Worm (Caenorhabditis elegans) whole organism, L2 larva: ENCODE measurements around the gene F53H1.4.

Source experiments
- F13H6.1 ChIP-seq: sonication (generic microtip); optimal IDR thresholded peaks from 2 replicates; lab custom pipeline; 2016; ENCODE audit warnings: missing genetic modification characterization, missing compliant biosample characterization
- aly-2 ChIP-seq: fragments of 150-350 bp; optimal IDR thresholded peaks from 2 replicates; lab custom pipeline; 2014; ENCODE audit warnings: missing biosample characterization, missing genetic modification characterization
- ama-1 ChIP-seq: fragments of 150-350 bp; optimal IDR thresholded peaks from 2 replicates; lab custom pipeline; 2018; ENCODE audit warnings: inconsistent platforms
- elt-3 ChIP-seq: sonication (generic microtip); optimal IDR thresholded peaks from 2 replicates; lab custom pipeline; 2017; ENCODE audit warnings: missing biosample characterization, missing genetic modification characterization
- lin-39 ChIP-seq: fragments of 150-350 bp; optimal IDR thresholded peaks from 2 replicates; lab custom pipeline; 2014; ENCODE audit warnings: missing biosample characterization, missing genetic modification reagents, missing genetic modification characterization
- mbf-1 ChIP-seq: sonication (generic microtip); optimal IDR thresholded peaks from 2 replicates; lab custom pipeline; 2017; ENCODE audit warnings: missing biosample characterization, missing genetic modification characterization
- nhr-237 ChIP-seq: fragments of 150-350 bp; optimal IDR thresholded peaks from 2 replicates; lab custom pipeline; 2014; ENCODE audit warnings: missing biosample characterization, missing genetic modification characterization
- nhr-6 ChIP-seq: fragments of 150-350 bp; optimal IDR thresholded peaks from 2 replicates; lab custom pipeline; 2014; ENCODE audit warnings: missing biosample characterization, missing genetic modification characterization
- nhr-77 ChIP-seq: fragments of 150-350 bp; optimal IDR thresholded peaks from 2 replicates; lab custom pipeline; 2014; ENCODE audit warnings: missing biosample characterization, missing genetic modification characterization
- snpc-4 ChIP-seq: fragments of 150-350 bp; optimal IDR thresholded peaks from 2 replicates; lab custom pipeline; 2014; ENCODE audit warnings: missing biosample characterization, missing genetic modification characterization
- zag-1 ChIP-seq: fragments of 150-350 bp; optimal IDR thresholded peaks from 2 replicates; lab custom pipeline; 2014; ENCODE audit warnings: missing biosample characterization, missing genetic modification characterization
- ztf-4 ChIP-seq: fragments of 150-350 bp; optimal IDR thresholded peaks from 2 replicates; lab custom pipeline; 2014; ENCODE audit warnings: missing biosample characterization, missing genetic modification characterization

- TF ChIP-seq ztf-4 (tag; lab: Kevin White, UChicago) (no peak), lin-39 (tag; lab: Kevin White, UChicago) (no peak), F13H6.1 (tag; lab: Kevin White, UChicago) (no peak), mbf-1 (tag; lab: Kevin White, UChicago) (no peak), snpc-4 (no peak), nhr-6 (tag; lab: Kevin White, UChicago) (no peak), elt-3 (tag; lab: Kevin White, UChicago) (no peak), nhr-77 (tag; lab: Kevin White, UChicago) (no peak), aly-2 (tag; lab: Kevin White, UChicago) (no peak), ama-1 (no peak), nhr-237 (no peak), zag-1 (no peak)
Observed at ce11 chrIV:1375289-1375688, 65.3 kb downstream of the F53H1.4 start.
